Worm (Caenorhabditis elegans): ENCODE measurements around the gene dyf-2.

ce11 chrIII:13721066-13721465, 34.8 kb upstream of the dyf-2 start:
- TF ChIP-seq syd-9 (tag; optimal IDR thresholded peaks at IDR 0.05) (no peak), hlh-6 (tag; optimal IDR thresholded peaks at IDR 0.05) (no peak), fkh-6 (tag; optimal IDR thresholded peaks at IDR 0.05) (peak; percentile 7), ama-1 (optimal IDR thresholded peaks at IDR 0.05) (no peak), fkh-10 (GFP tag; optimal IDR thresholded peaks at IDR 0.05) (no peak), pag-3 (tag; optimal IDR thresholded peaks at IDR 0.05; ENCODE audit: borderline replicate concordance) (no peak), T23F11.4 (GFP tag; optimal IDR thresholded peaks at IDR 0.05) (peak; percentile 50), gmeb-2 (tag; optimal IDR thresholded peaks at IDR 0.05) (peak; percentile 8), ceh-19 (GFP tag; optimal IDR thresholded peaks at IDR 0.05) (no peak), unc-42 (tag; optimal IDR thresholded peaks at IDR 0.05) (no peak), ceh-18 (tag; optimal IDR thresholded peaks at IDR 0.05) (no peak), nfya-1 (tag; optimal IDR thresholded peaks at IDR 0.05) (no peak), elt-2 (tag; optimal IDR thresholded peaks at IDR 0.05) (peak; percentile 33), ahr-1 (tag; optimal IDR thresholded peaks at IDR 0.05) (no peak)
